Worm (Caenorhabditis elegans) whole organism, mixed stage, embryonic: ENCODE data around the gene ttll-5.
"Not testable (repeated sequence)": the region's sequence is repeated elsewhere in the genome, so short reads cannot be mapped to it uniquely, and the experiment has no call there.

Source experiments
- bed-3 ChIP-seq: fragments of 200-800 bp; sonication (Bioruptor generic); optimal IDR thresholded peaks from 3 replicates; lab custom pipeline; 2018; ENCODE audit warnings: mild to moderate bottlenecking, missing genetic modification characterization, moderate library complexity, missing compliant biosample characterization
- blmp-1 ChIP-seq: fragments of 150-350 bp; optimal IDR thresholded peaks from 2 replicates; lab custom pipeline; 2014; ENCODE audit warnings: missing biosample characterization, missing genetic modification characterization
- ceh-43 ChIP-seq: fragments of 200-800 bp; sonication (Bioruptor generic); optimal IDR thresholded peaks from 2 replicates; lab custom pipeline; 2018; ENCODE audit warnings: mild to moderate bottlenecking, missing genetic modification characterization, moderate library complexity, missing compliant biosample characterization
- ceh-83 ChIP-seq: fragments of 200-800 bp; sonication (Bioruptor generic); optimal IDR thresholded peaks from 2 replicates; lab custom pipeline; 2018; ENCODE audit warnings: mild to moderate bottlenecking, missing genetic modification characterization, missing compliant biosample characterization
- ces-1 ChIP-seq: fragments of 150-350 bp; optimal IDR thresholded peaks from 2 replicates; lab custom pipeline; 2014; ENCODE audit warnings: missing biosample characterization, missing genetic modification reagents, missing genetic modification characterization
- cnd-1 ChIP-seq: fragments of 200-800 bp; sonication (Bioruptor generic); optimal IDR thresholded peaks from 2 replicates; lab custom pipeline; 2018; ENCODE audit warnings: mild to moderate bottlenecking, missing genetic modification characterization, missing compliant biosample characterization
- drap-1 ChIP-seq: fragments of 200-800 bp; sonication (Bioruptor generic); optimal IDR thresholded peaks from 3 replicates; lab custom pipeline; 2018; ENCODE audit warnings: mild to moderate bottlenecking, missing genetic modification characterization, missing compliant biosample characterization
- elt-1 ChIP-seq: sonication (generic microtip); optimal IDR thresholded peaks from 2 replicates; lab custom pipeline; 2017; ENCODE audit warnings: missing genetic modification characterization, mild to moderate bottlenecking, missing compliant biosample characterization, antibody characterized with exemption, moderate library complexity, borderline replicate concordance; ENCODE audit not compliant: insufficient read depth
- elt-3 ChIP-seq: fragments of 150-350 bp; optimal IDR thresholded peaks from 2 replicates; lab custom pipeline; 2014; ENCODE audit warnings: missing biosample characterization, missing genetic modification characterization
- flh-1 ChIP-seq: fragments of 200-800 bp; sonication (Bioruptor generic); optimal IDR thresholded peaks from 2 replicates; lab custom pipeline; 2018; ENCODE audit warnings: mild to moderate bottlenecking, missing genetic modification characterization, moderate library complexity, missing compliant biosample characterization
- ham-2 ChIP-seq: fragments of 200-800 bp; sonication (Bioruptor generic); optimal IDR thresholded peaks from 2 replicates; lab custom pipeline; 2018; ENCODE audit warnings: mild to moderate bottlenecking, missing genetic modification characterization, missing compliant biosample characterization
- hlh-1 ChIP-seq: fragments of 150-350 bp; optimal IDR thresholded peaks from 2 replicates; lab custom pipeline; 2014; ENCODE audit warnings: missing biosample characterization, missing genetic modification reagents, missing genetic modification characterization
- lin-32 ChIP-seq: fragments of 200-800 bp; sonication (Bioruptor generic); optimal IDR thresholded peaks from 2 replicates; lab custom pipeline; 2018; ENCODE audit warnings: mild to moderate bottlenecking, missing genetic modification characterization, missing compliant biosample characterization
- lsy-2 ChIP-seq: fragments of 150-350 bp; optimal IDR thresholded peaks from 2 replicates; lab custom pipeline; 2014; ENCODE audit warnings: missing biosample characterization, missing genetic modification characterization
- mab-5 ChIP-seq: fragments of 150-350 bp; optimal IDR thresholded peaks from 2 replicates; lab custom pipeline; 2014; ENCODE audit warnings: missing biosample characterization, missing genetic modification characterization
- mep-1 ChIP-seq: fragments of 150-350 bp; optimal IDR thresholded peaks from 2 replicates; lab custom pipeline; 2017; ENCODE audit warnings: missing biosample characterization, missing genetic modification reagents, missing genetic modification characterization, inconsistent platforms
- nhr-2 ChIP-seq: fragments of 150-350 bp; optimal IDR thresholded peaks from 2 replicates; lab custom pipeline; 2014; ENCODE audit warnings: missing biosample characterization, missing genetic modification characterization
- nhr-237 ChIP-seq: fragments of 150-350 bp; optimal IDR thresholded peaks from 2 replicates; lab custom pipeline; 2014; ENCODE audit warnings: missing biosample characterization, missing genetic modification characterization
- nhr-28 ChIP-seq: fragments of 150-350 bp; optimal IDR thresholded peaks from 2 replicates; lab custom pipeline; 2014; ENCODE audit warnings: missing biosample characterization, missing genetic modification characterization
- nhr-76 ChIP-seq: sonication (generic microtip); optimal IDR thresholded peaks from 2 replicates; lab custom pipeline; 2017; ENCODE audit warnings: missing biosample characterization, missing genetic modification characterization
- pha-4 ChIP-seq: fragments of 150-350 bp; optimal IDR thresholded peaks from 2 replicates; lab custom pipeline; 2018; ENCODE audit warnings: missing biosample characterization, missing genetic modification reagents, missing genetic modification characterization
- sem-2 ChIP-seq: fragments of 200-800 bp; sonication (Bioruptor generic); optimal IDR thresholded peaks from 2 replicates; lab custom pipeline; 2018; ENCODE audit warnings: mild to moderate bottlenecking, missing genetic modification characterization, missing compliant biosample characterization
- snpc-4 ChIP-seq: fragments of 150-350 bp; optimal IDR thresholded peaks from 2 replicates; lab custom pipeline; 2014; ENCODE audit warnings: missing biosample characterization, missing genetic modification characterization
- sptf-1 ChIP-seq: sonication (generic microtip); optimal IDR thresholded peaks from 2 replicates; lab custom pipeline; 2017; ENCODE audit warnings: mild to moderate bottlenecking, missing genetic modification characterization, moderate library complexity, missing compliant biosample characterization
- unc-120 ChIP-seq: sonication (generic microtip); optimal IDR thresholded peaks from 2 replicates; lab custom pipeline; 2017; ENCODE audit warnings: missing genetic modification characterization, missing compliant biosample characterization; ENCODE audit not compliant: poor library complexity, severe bottlenecking
- unc-39 ChIP-seq: fragments of 150-350 bp; optimal IDR thresholded peaks from 2 replicates; lab custom pipeline; 2014; ENCODE audit warnings: missing biosample characterization, missing genetic modification characterization
- unc-62 ChIP-seq: fragments of 150-350 bp; optimal IDR thresholded peaks from 2 replicates; lab custom pipeline; 2014; ENCODE audit warnings: missing biosample characterization, missing genetic modification reagents, missing genetic modification characterization
- zip-8 ChIP-seq: fragments of 150-350 bp; optimal IDR thresholded peaks from 2 replicates; lab custom pipeline; 2014; ENCODE audit warnings: missing biosample characterization, missing genetic modification characterization

Gene ttll-5

ce11 chrV:11475638-11476037 is 33.2 kb upstream of the ttll-5 start, which contains the start of gene T11F9.7:
TSS of gene T11F9.7 (plus strand) at chrV:11475938.
- not testable (repeated sequence) for TF ChIP-seq unc-39, nhr-2, zip-8 (tag; lab: Kevin White, UChicago)

ce11 chrV:11479406-11479805 is 29.5 kb upstream of the ttll-5 start, which contains the start of gene T11F9.22:
TSS of gene T11F9.22 (plus strand) at chrV:11479706.
- TF ChIP-seq nhr-2 (tag; lab: Kevin White, UChicago) (no peak), flh-1 (GFP tag; lab: Kevin White, UChicago) (no peak), bed-3 (GFP tag; lab: Kevin White, UChicago) (no peak), hlh-1 (tag; lab: Kevin White, UChicago) (no peak), nhr-28 (no peak), ham-2 (GFP tag; lab: Kevin White, UChicago) (no peak), elt-1 (no peak)

ce11 chrV:11480734-11481133 is 28.1 kb upstream of the ttll-5 start, which contains the start of gene T11F9.14:
TSS of gene T11F9.14 (minus strand) at chrV:11480834.
- TF ChIP-seq drap-1; bed-3 (GFP tag; lab: Kevin White, UChicago); nhr-76 (tag; lab: Kevin White, UChicago): not testable (repeated sequence)

- not testable (repeated sequence) for TF ChIP-seq mep-1 (tag; lab: Kevin White, UChicago); blmp-1; lsy-2 (tag; lab: Kevin White, UChicago)
Observed at ce11 chrV:11483580-11484092, 25.2 kb upstream of the ttll-5 start, which contains the start of gene col-157. TSS of gene col-157 (plus strand) at chrV:11484042.

ce11 chrV:11484404-11484803 is 24.5 kb upstream of the ttll-5 start:
- TF ChIP-seq lsy-2 (tag; lab: Kevin White, UChicago) (no peak), unc-62 (GFP tag; lab: Kevin White, UChicago) (no peak), ces-1 (GFP tag; lab: Kevin White, UChicago) (no peak), nhr-237 (tag; lab: Kevin White, UChicago) (no peak), nhr-28 (no peak), cnd-1 (tag; lab: Kevin White, UChicago) (no peak), mab-5 (tag; lab: Kevin White, UChicago) (no peak), blmp-1 (no peak), bed-3 (GFP tag; lab: Kevin White, UChicago) (no peak), mep-1 (tag; lab: Kevin White, UChicago) (no peak), hlh-1 (tag; lab: Kevin White, UChicago) (no peak), sptf-1 (no peak), snpc-4 (tag; lab: Kevin White, UChicago) (no peak), flh-1 (GFP tag; lab: Kevin White, UChicago) (no peak)

- no peak for TF ChIP-seq pha-4
- TF ChIP-seq ham-2 (GFP tag; lab: Kevin White, UChicago), result no peak
- TF ChIP-seq, all 35 proteins: peak for 0
Observed at ce11 chrV:11485558-11485957, 23.3 kb upstream of the ttll-5 start, which contains the start of gene srh-1. TSS of gene srh-1 (plus strand) at chrV:11485858.

ce11 chrV:11486680-11487079 is 22.2 kb upstream of the ttll-5 start, which contains the start of gene T11F9.10:
TSS of gene T11F9.10 (plus strand) at chrV:11486980.
- TF ChIP-seq unc-120 (tag; lab: Kevin White, UChicago) (no peak), pha-4 (no peak), ham-2 (GFP tag; lab: Kevin White, UChicago) (no peak), mab-5 (tag; lab: Kevin White, UChicago) (no peak), bed-3 (GFP tag; lab: Kevin White, UChicago) (no peak)

- TF ChIP-seq ham-2 (GFP tag; lab: Kevin White, UChicago), result no peak
- TF ChIP-seq sem-2 (GFP tag; lab: Kevin White, UChicago), result no peak
- no peak for TF ChIP-seq blmp-1
- TF ChIP-seq lin-32, result no peak
- TF ChIP-seq ces-1 (GFP tag; lab: Kevin White, UChicago), result no peak
- no peak for TF ChIP-seq elt-3 (tag; lab: Kevin White, UChicago)
- TF ChIP-seq ceh-83 (GFP tag; lab: Kevin White, UChicago), result no peak
- no peak for TF ChIP-seq nhr-2 (tag; lab: Kevin White, UChicago)
- no peak for TF ChIP-seq hlh-1 (tag; lab: Kevin White, UChicago)
- no peak for TF ChIP-seq nhr-237 (tag; lab: Kevin White, UChicago)
- no peak for TF ChIP-seq ceh-43 (GFP tag; lab: Kevin White, UChicago)
- TF ChIP-seq unc-120 (tag; lab: Kevin White, UChicago), result no peak
- no peak for TF ChIP-seq mab-5 (tag; lab: Kevin White, UChicago)
- no peak for TF ChIP-seq pha-4
Observed at ce11 chrV:11488288-11488687, 20.6 kb upstream of the ttll-5 start.
